Worm (Caenorhabditis elegans) whole organism, L1 larva: Measurements from ENCODE around the gene pqn-27.

Experiments used
- C04F5.9 ChIP-seq: sonication (generic microtip); optimal IDR thresholded peaks from 2 replicates; lab custom pipeline; 2016; ENCODE audit warnings: missing genetic modification characterization, missing compliant biosample characterization
- ama-1 ChIP-seq: fragments of 150-350 bp; optimal IDR thresholded peaks from 2 replicates; lab custom pipeline; 2014
- ceh-63 ChIP-seq: fragments of 200-800 bp; sonication (Bioruptor generic); optimal IDR thresholded peaks from 2 replicates; lab custom pipeline; 2018; ENCODE audit warnings: mild to moderate bottlenecking, missing genetic modification characterization, missing compliant biosample characterization
- ceh-8 ChIP-seq: fragments of 200-800 bp; sonication (Bioruptor generic); optimal IDR thresholded peaks from 2 replicates; lab custom pipeline; 2018; ENCODE audit warnings: mild to moderate bottlenecking, missing genetic modification characterization, moderate library complexity, missing compliant biosample characterization
- ces-1 ChIP-seq: fragments of 150-350 bp; optimal IDR thresholded peaks from 2 replicates; lab custom pipeline; 2014; ENCODE audit warnings: missing biosample characterization, missing genetic modification reagents, missing genetic modification characterization
- dpl-1 ChIP-seq, 3 experiments: fragments of 150-350 bp in 2 of 3; sonication (generic microtip) in 1 of 3; optimal IDR thresholded peaks; 2 replicates each; lab custom pipeline; 2014 to 2017; ENCODE audit warnings: missing biosample characterization in 3 of 3, missing genetic modification characterization in 3 of 3, missing genetic modification reagents in 3 of 3
- dsc-1 ChIP-seq: sonication (generic microtip); optimal IDR thresholded peaks from 2 replicates; lab custom pipeline; 2016; ENCODE audit warnings: mild to moderate bottlenecking, missing genetic modification characterization, missing compliant biosample characterization
- efl-1 ChIP-seq, 4 experiments: fragments of 150-350 bp; optimal IDR thresholded peaks in 3 of 4; peaks in 1 of 4; 1 replicate in 1 of 4; 2 replicates in 3 of 4; lab custom pipeline; 2014; ENCODE audit warnings: missing biosample characterization in 2 of 4, missing genetic modification characterization in 2 of 4, missing genetic modification reagents in 2 of 4
- egl-13 ChIP-seq: sonication (generic microtip); optimal IDR thresholded peaks from 2 replicates; lab custom pipeline; 2016; ENCODE audit warnings: missing genotype, missing genetic modification reagents, missing genetic modification characterization, missing compliant biosample characterization
- egl-27 ChIP-seq, 2 experiments: fragments of 150-350 bp in 1 of 2; sonication (generic microtip); optimal IDR thresholded peaks; 3 replicates each; lab custom pipeline; 2017 to 2018; ENCODE audit warnings: missing biosample characterization in 2 of 2, missing genetic modification characterization in 2 of 2, missing genetic modification reagents in 2 of 2
- elt-2 ChIP-seq: sonication (generic microtip); optimal IDR thresholded peaks from 2 replicates; lab custom pipeline; 2016; ENCODE audit warnings: missing genetic modification characterization, mild to moderate bottlenecking, inconsistent platforms, missing compliant biosample characterization, missing genetic modification reagents
- elt-3 ChIP-seq, 6 experiments: fragments of 150-350 bp in 1 of 6; sonication (generic microtip); optimal IDR thresholded peaks; 2 replicates each; lab custom pipeline; 2017 to 2018; ENCODE audit warnings: missing biosample characterization in 6 of 6, missing genetic modification characterization in 6 of 6, inconsistent platforms in 1 of 6
- fkh-4 ChIP-seq: sonication (generic microtip); optimal IDR thresholded peaks from 2 replicates; lab custom pipeline; 2016; ENCODE audit warnings: missing compliant biosample characterization, missing genetic modification characterization, borderline replicate concordance
- grh-1 ChIP-seq: fragments of 200-800 bp; sonication (Bioruptor generic); IDR thresholded peaks from 2 replicates; pipeline ENCODE4 v1.3.6; 2022; ENCODE audit warnings: missing genetic modification reagents, missing genetic modification characterization, missing compliant biosample characterization
- hlh-17 ChIP-seq: fragments of 200-800 bp; sonication (Bioruptor generic); optimal IDR thresholded peaks from 2 replicates; lab custom pipeline; 2018; ENCODE audit warnings: missing genetic modification characterization, mild to moderate bottlenecking, missing compliant biosample characterization, moderate library complexity, borderline replicate concordance
- irx-1 ChIP-seq: sonication (generic microtip); optimal IDR thresholded peaks from 2 replicates; lab custom pipeline; 2016; ENCODE audit warnings: missing genetic modification characterization, missing compliant biosample characterization
- lin-14 ChIP-seq: fragments of 200-800 bp; sonication (Bioruptor generic); optimal IDR thresholded peaks from 2 replicates; lab custom pipeline; 2018; ENCODE audit warnings: mild to moderate bottlenecking, missing genetic modification characterization, moderate library complexity, missing compliant biosample characterization
- lin-15B ChIP-seq: fragments of 150-350 bp; sonication (generic microtip); optimal IDR thresholded peaks from 3 replicates; lab custom pipeline; 2014; ENCODE audit warnings: missing biosample characterization, missing genetic modification characterization
- lin-35 ChIP-seq, 2 experiments: fragments of 150-350 bp; optimal IDR thresholded peaks; 2 replicates each; lab custom pipeline; 2014; ENCODE audit warnings: missing biosample characterization in 2 of 2, missing genetic modification characterization in 2 of 2, missing genetic modification reagents in 2 of 2
- lsy-2 ChIP-seq, 2 experiments: fragments of 150-350 bp; optimal IDR thresholded peaks; 2 replicates each; lab custom pipeline; 2014; ENCODE audit warnings: missing biosample characterization in 2 of 2, missing genetic modification characterization in 2 of 2
- mdl-1 ChIP-seq, 2 experiments: fragments of 150-350 bp; optimal IDR thresholded peaks; 2 replicates each; lab custom pipeline; 2014 to 2017; ENCODE audit warnings: missing biosample characterization in 2 of 2, missing genetic modification characterization in 2 of 2, inconsistent platforms in 1 of 2
- mef-2 ChIP-seq: fragments of 150-350 bp; optimal IDR thresholded peaks from 2 replicates; lab custom pipeline; 2014; ENCODE audit warnings: missing biosample characterization, missing genetic modification characterization
- mep-1 ChIP-seq: fragments of 150-350 bp; optimal IDR thresholded peaks from 2 replicates; lab custom pipeline; 2014; ENCODE audit warnings: missing biosample characterization, missing genetic modification characterization
- nhr-19 ChIP-seq: fragments of 200-800 bp; sonication (Bioruptor generic); conservative IDR thresholded peaks from 2 replicates; pipeline ENCODE4 v1.3.6; 2022; ENCODE audit warnings: missing genetic modification characterization, missing compliant biosample characterization
- nhr-237 ChIP-seq: fragments of 150-350 bp; optimal IDR thresholded peaks from 2 replicates; lab custom pipeline; 2014; ENCODE audit warnings: missing biosample characterization, missing genetic modification characterization
- nhr-28 ChIP-seq: fragments of 150-350 bp; optimal IDR thresholded peaks from 2 replicates; lab custom pipeline; 2014; ENCODE audit warnings: missing biosample characterization, missing genetic modification characterization
- nhr-47 ChIP-seq: sonication (generic microtip); optimal IDR thresholded peaks from 2 replicates; lab custom pipeline; 2016; ENCODE audit warnings: mild to moderate bottlenecking, missing genetic modification characterization, moderate library complexity, missing compliant biosample characterization
- nhr-71 ChIP-seq: sonication (generic microtip); optimal IDR thresholded peaks from 2 replicates; lab custom pipeline; 2016; ENCODE audit warnings: mild to moderate bottlenecking, missing genetic modification characterization, moderate library complexity, missing compliant biosample characterization
- nhr-84 ChIP-seq: sonication (generic microtip); optimal IDR thresholded peaks from 2 replicates; lab custom pipeline; 2017; ENCODE audit warnings: missing biosample characterization, missing genetic modification characterization
- nhr-85 ChIP-seq: sonication (generic microtip); peaks from one replicate; lab custom pipeline; 2016; ENCODE audit warnings: missing genetic modification characterization, inconsistent platforms, missing compliant biosample characterization
- nhr-90 ChIP-seq: sonication (generic microtip); optimal IDR thresholded peaks from 2 replicates; lab custom pipeline; 2016; ENCODE audit warnings: mild to moderate bottlenecking, missing genetic modification characterization, missing compliant biosample characterization; ENCODE audit not compliant: poor library complexity
- pax-3 ChIP-seq: fragments of 200-800 bp; sonication (Bioruptor generic); optimal IDR thresholded peaks from 2 replicates; lab custom pipeline; 2018; ENCODE audit warnings: mild to moderate bottlenecking, missing genetic modification characterization, moderate library complexity, missing compliant biosample characterization
- rnt-1 ChIP-seq: sonication (generic microtip); optimal IDR thresholded peaks from 2 replicates; lab custom pipeline; 2016; ENCODE audit warnings: mild to moderate bottlenecking, missing genetic modification characterization, moderate library complexity, missing compliant biosample characterization
- skn-1 ChIP-seq: fragments of 150-350 bp; optimal IDR thresholded peaks from 2 replicates; lab custom pipeline; 2014; ENCODE audit warnings: missing biosample characterization, missing genetic modification characterization
- snu-23 ChIP-seq: sonication (generic microtip); optimal IDR thresholded peaks from 2 replicates; lab custom pipeline; 2016; ENCODE audit warnings: missing genetic modification characterization, missing compliant biosample characterization
- sptf-1 ChIP-seq: fragments of 150-350 bp; optimal IDR thresholded peaks from 2 replicates; lab custom pipeline; 2014; ENCODE audit warnings: missing biosample characterization, missing genetic modification characterization
- swsn-7 ChIP-seq: sonication (generic microtip); optimal IDR thresholded peaks from 2 replicates; lab custom pipeline; 2016; ENCODE audit warnings: missing genetic modification characterization, missing compliant biosample characterization
- tbx-2 ChIP-seq: sonication (generic microtip); optimal IDR thresholded peaks from 2 replicates; lab custom pipeline; 2016; ENCODE audit warnings: missing genetic modification characterization, missing compliant biosample characterization
- unc-62 ChIP-seq: fragments of 150-350 bp; optimal IDR thresholded peaks from 2 replicates; lab custom pipeline; 2014; ENCODE audit warnings: missing biosample characterization, missing genetic modification reagents, missing genetic modification characterization
- unc-86 ChIP-seq: sonication (generic microtip); optimal IDR thresholded peaks from 2 replicates; lab custom pipeline; 2016; ENCODE audit warnings: missing genetic modification characterization, missing compliant biosample characterization
- zag-1 ChIP-seq: fragments of 150-350 bp; optimal IDR thresholded peaks from 2 replicates; lab custom pipeline; 2014; ENCODE audit warnings: missing biosample characterization, missing genetic modification characterization
- zip-4 ChIP-seq: fragments of 200-800 bp; sonication (Bioruptor generic); optimal IDR thresholded peaks from 2 replicates; lab custom pipeline; 2018; ENCODE audit warnings: mild to moderate bottlenecking, missing genetic modification characterization, moderate library complexity, missing compliant biosample characterization

The pqn-27 gene

DNA sequence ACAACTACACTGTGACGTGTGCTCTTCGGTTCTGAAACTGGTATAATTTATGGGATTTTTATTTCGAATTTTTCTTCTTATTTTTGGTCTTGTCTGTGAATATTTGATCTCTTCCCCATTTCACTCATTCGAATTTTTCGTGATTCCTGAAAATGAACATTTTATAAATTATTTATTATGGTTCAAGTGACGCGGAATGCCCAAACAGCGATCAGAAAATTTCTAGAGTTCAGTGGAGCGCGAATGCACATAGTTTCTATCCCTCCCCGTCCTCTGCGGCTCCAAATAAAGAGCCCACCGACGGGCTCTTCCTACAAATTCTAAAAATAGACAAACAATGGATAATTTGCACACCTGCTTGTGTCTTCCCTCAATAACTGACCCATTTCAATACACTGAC lies 43.2 kb upstream of the pqn-27 start, which contains the start of gene F54F11.1:
Gene F54F11.1, plus strand, starts transcription at position 301 of the 400 bp plus-strand sequence.
- TF ChIP-seq nhr-90 (tag; lab: Kevin White, UChicago) = no peak
- peak; percentile 39 for TF ChIP-seq unc-86 (tag; lab: Kevin White, UChicago)
- TF ChIP-seq pax-3 (tag; lab: Kevin White, UChicago) = no peak

ce11 chrII:13501575-13501974 lies 41.1 kb upstream of the pqn-27 start, which contains the start of gene F45H10.5:
Gene F45H10.5 (plus strand): TSS chrII:13501875.
- no peak for TF ChIP-seq C04F5.9 (tag; lab: Kevin White, UChicago)

- TF ChIP-seq nhr-85 (tag; lab: Kevin White, UChicago) (no peak), zip-4 (no peak), nhr-84 (no peak), nhr-19 (0 out of 2 replicates have a peak, but pooled peaks have one; percentile 4), elt-3 (tag; optimal IDR thresholded peaks at IDR 0.05; lab: Kevin White, UChicago) (no peak), rnt-1 (tag; lab: Kevin White, UChicago) (peak; percentile 66), lin-14 (GFP tag; lab: Kevin White, UChicago) (peak; percentile 43)
Observed at ce11 chrII:13500582-13500981, 40.1 kb upstream of the pqn-27 start.

- TF ChIP-seq dsc-1 (tag; lab: Kevin White, UChicago) (no peak), dpl-1 (GFP tag; optimal IDR thresholded peaks at IDR 0.05; lab: Kevin White, UChicago) (no peak), lin-35 (GFP tag; optimal IDR thresholded peaks at IDR 0.05; lab: Kevin White, UChicago) (peak in 1 of 2 experiments; percentile 4), elt-2 (tag; lab: Kevin White, UChicago) (peak; percentile 51), mef-2 (tag; lab: Kevin White, UChicago) (no peak)
- TF ChIP-seq, all 84 proteins: peak for 2
Observed at ce11 chrII:13495718-13496117, 35.3 kb upstream of the pqn-27 start, which contains the start of gene drr-1. Gene drr-1 (minus strand): TSS chrII:13495900.

- TF ChIP-seq grh-1 = no peak
- no peak for TF ChIP-seq lin-15B (tag; lab: Kevin White, UChicago)
- peak; percentile 35 for TF ChIP-seq irx-1 (tag; lab: Kevin White, UChicago)
- TF ChIP-seq ceh-8 (GFP tag; lab: Kevin White, UChicago) = no peak
- TF ChIP-seq unc-62 = no peak
- TF ChIP-seq rnt-1 (tag; lab: Kevin White, UChicago) = peak; percentile 25
- TF ChIP-seq efl-1 (optimal IDR thresholded peaks at IDR 0.05; lab: Kevin White, UChicago) = peak; percentile 25 to 54
- peak; percentile 62 to 93 for TF ChIP-seq efl-1 (GFP tag; optimal IDR thresholded peaks at IDR 0.05 in 1 of 2; lab: Kevin White, UChicago)
- no peak for TF ChIP-seq fkh-4
- TF ChIP-seq snu-23 (GFP tag; lab: Kevin White, UChicago) = peak; percentile 61
- peak; percentile 13 to 42 for TF ChIP-seq lin-35 (GFP tag; optimal IDR thresholded peaks at IDR 0.05; lab: Kevin White, UChicago)
- TF ChIP-seq ceh-63 = no peak
- TF ChIP-seq nhr-90 (tag; lab: Kevin White, UChicago) = peak; percentile 39
- TF ChIP-seq dsc-1 (tag; lab: Kevin White, UChicago) = peak; percentile 58
- peak; percentile 11 for TF ChIP-seq nhr-28
- TF ChIP-seq C04F5.9 (tag; lab: Kevin White, UChicago) = no peak
- TF ChIP-seq nhr-47 (tag; lab: Kevin White, UChicago) = peak; percentile 60
- TF ChIP-seq tbx-2 (tag; lab: Kevin White, UChicago) = peak; percentile 9
- TF ChIP-seq nhr-237 (tag; lab: Kevin White, UChicago) = no peak
- TF ChIP-seq hlh-17 (GFP tag; lab: Kevin White, UChicago) = no peak
- TF ChIP-seq egl-27 (tag; optimal IDR thresholded peaks at IDR 0.05; lab: Kevin White, UChicago) = no peak
- TF ChIP-seq nhr-85 (tag; lab: Kevin White, UChicago) = no peak
- TF ChIP-seq ces-1 = no peak
- no peak for TF ChIP-seq sptf-1 (tag; lab: Kevin White, UChicago)
- TF ChIP-seq nhr-71 (tag; lab: Kevin White, UChicago) = peak; percentile 59
- peak; percentile 51 for TF ChIP-seq ama-1 (lab: Kevin White, UChicago)
- peak; percentile 68 to 69 for TF ChIP-seq lsy-2 (tag; optimal IDR thresholded peaks at IDR 0.05; lab: Kevin White, UChicago)
- TF ChIP-seq lin-14 (GFP tag; lab: Kevin White, UChicago) = no peak
- peak; percentile 66 for TF ChIP-seq mep-1 (tag; lab: Kevin White, UChicago)
- TF ChIP-seq swsn-7 (tag; lab: Kevin White, UChicago) = peak; percentile 50
- TF ChIP-seq pax-3 (tag; lab: Kevin White, UChicago) = no peak
- TF ChIP-seq mdl-1 (tag; optimal IDR thresholded peaks at IDR 0.05; lab: Kevin White, UChicago) = no peak
- no peak for TF ChIP-seq zag-1 (tag; lab: Kevin White, UChicago)
- no peak for TF ChIP-seq elt-2 (tag; lab: Kevin White, UChicago)
- TF ChIP-seq egl-13 (tag; lab: Kevin White, UChicago) = peak; percentile 17
- TF ChIP-seq skn-1 (tag; lab: Kevin White, UChicago) = no peak
Observed at ce11 chrII:13494762-13495161, 34.3 kb upstream of the pqn-27 start.
